Worm (Caenorhabditis elegans) whole organism, L4 larva: ENCODE results near the gene set-13.

ENCODE experiments used
- ama-1 ChIP-seq: fragments of 150-350 bp; optimal IDR thresholded peaks from 2 replicates; lab custom pipeline; 2014; ENCODE audit warnings: inconsistent platforms, mixed read lengths
- dpl-1 ChIP-seq: fragments of 150-350 bp; optimal IDR thresholded peaks from 2 replicates; lab custom pipeline; 2014; ENCODE audit warnings: missing biosample characterization, missing genetic modification reagents, missing genetic modification characterization
- nhr-42 ChIP-seq: fragments of 200-800 bp; sonication (Bioruptor generic); IDR thresholded peaks from 2 replicates; pipeline ENCODE4 v1.3.6; 2022; ENCODE audit warnings: missing genetic modification characterization, missing compliant biosample characterization

DNA sequence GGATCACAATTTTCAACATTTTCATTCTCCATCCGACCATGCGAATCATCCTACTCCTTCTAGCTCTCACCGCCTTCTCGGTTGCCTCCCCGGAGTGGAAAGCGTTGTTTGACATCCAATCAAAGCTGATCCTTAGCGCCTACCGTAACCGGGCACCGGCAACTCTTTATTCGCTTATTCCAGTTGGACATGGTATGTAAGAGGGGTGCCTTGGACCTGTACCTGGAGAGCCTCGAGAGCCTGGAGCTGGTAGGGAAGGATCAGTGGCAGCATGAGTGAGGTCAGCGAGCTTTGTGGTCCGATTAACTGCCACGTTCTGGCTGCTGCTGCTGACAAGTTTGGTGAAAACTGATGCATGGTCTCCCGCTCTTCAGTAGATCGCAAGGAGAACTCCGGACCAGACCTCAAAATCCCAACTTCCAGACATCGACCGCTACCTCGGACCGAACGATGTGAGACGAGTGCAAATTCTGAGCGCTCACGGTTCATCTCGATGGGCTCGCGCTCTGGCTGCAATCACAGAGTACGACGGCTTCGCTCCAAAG is 11.2 kb downstream of the set-13 start, which contains the start of gene K12H6.8:
- TF ChIP-seq ama-1 (no peak), nhr-42 (GFP tag; lab: Robert Waterston, UW) (no peak), dpl-1 (GFP tag; lab: Kevin White, UChicago) (no peak)
